Worm (Caenorhabditis elegans): Measurements from ENCODE around the gene fbxa-63.
A peak's percentile ranks its signal among the peaks of the same experiment; 100 is the strongest.
"Not testable (repeated sequence)": the region's sequence is repeated elsewhere in the genome, so short reads cannot be mapped to it uniquely, and the experiment has no call there.

fbxa-63 gene

ce11 chrIII:1248335-1248734 lies 5.0 kb downstream of the fbxa-63 start:
- TF ChIP-seq ama-1 (optimal IDR thresholded peaks at IDR 0.05) (no peak), ceh-13 (GFP tag; optimal IDR thresholded peaks at IDR 0.05) (no peak), ets-7 (tag; optimal IDR thresholded peaks at IDR 0.05) (no peak), F13C5.2 (tag; optimal IDR thresholded peaks at IDR 0.05) (no peak), scrt-1 (GFP tag; IDR thresholded peaks at IDR 0.05) (no peak), B0310.2 (tag; optimal IDR thresholded peaks at IDR 0.05) (no peak)

ce11 chrIII:1249111-1249583 lies 5.8 kb downstream of the fbxa-63 start, which contains the start of the genes fbxa-76 and fbxa-77:
fbxa-76 (minus strand) TSS chrIII:1249161.
fbxa-77 (plus strand) TSS chrIII:1249475.
- no peak for TF ChIP-seq ceh-13 (GFP tag; optimal IDR thresholded peaks at IDR 0.05)
- TF ChIP-seq tbx-11 (GFP tag; IDR thresholded peaks at IDR 0.05): no peak
- TF ChIP-seq ceh-36 (tag; optimal IDR thresholded peaks at IDR 0.05): no peak
- TF ChIP-seq hmg-4 (GFP tag; optimal IDR thresholded peaks at IDR 0.05): no peak
- TF ChIP-seq tra-4 (tag; optimal IDR thresholded peaks at IDR 0.05): no peak
- TF ChIP-seq flt-1 (GFP tag; IDR thresholded peaks at IDR 0.05): no peak
- no peak for TF ChIP-seq scrt-1 (GFP tag; IDR thresholded peaks at IDR 0.05)
- no peak for TF ChIP-seq pes-1 (GFP tag; IDR thresholded peaks at IDR 0.05)
- TF ChIP-seq tbx-37 (GFP tag; conservative IDR thresholded peaks at IDR 0.05): no peak
- TF ChIP-seq aly-1 (tag; optimal IDR thresholded peaks at IDR 0.05): no peak
- no peak for TF ChIP-seq B0310.2 (tag; optimal IDR thresholded peaks at IDR 0.05)
- no peak for TF ChIP-seq sea-1 (GFP tag; conservative IDR thresholded peaks at IDR 0.05)
- TF ChIP-seq ets-7 (tag; optimal IDR thresholded peaks at IDR 0.05): no peak
- TF ChIP-seq ama-1 (optimal IDR thresholded peaks at IDR 0.05): no peak
- TF ChIP-seq F13C5.2 (tag; optimal IDR thresholded peaks at IDR 0.05): no peak
- TF ChIP-seq hnd-1 (tag; optimal IDR thresholded peaks at IDR 0.05): no peak
- TF ChIP-seq hmbx-1 (tag; optimal IDR thresholded peaks at IDR 0.05): no peak

ce11 chrIII:1252412-1253207 lies 9.3 kb downstream of the fbxa-63 start:
- peak; percentile 59; the same call in 1 of the 2 replicates for TF ChIP-seq tbx-11 (GFP tag; IDR thresholded peaks at IDR 0.05)

ce11 chrIII:1256519-1256918 lies 13.2 kb downstream of the fbxa-63 start, which contains the start of gene fbxa-208:
fbxa-208 (plus strand) TSS chrIII:1256819.
- TF ChIP-seq aly-1 (tag; optimal IDR thresholded peaks at IDR 0.05); scrt-1 (GFP tag; IDR thresholded peaks at IDR 0.05); hnd-1 (tag; optimal IDR thresholded peaks at IDR 0.05): not testable (repeated sequence)

ce11 chrIII:1258358-1258757 lies 15.1 kb downstream of the fbxa-63 start, which contains the start of gene fbxa-78:
fbxa-78 (minus strand) TSS chrIII:1258458.
- TF ChIP-seq ceh-36 (tag; optimal IDR thresholded peaks at IDR 0.05); scrt-1 (GFP tag; IDR thresholded peaks at IDR 0.05); tra-4 (tag; optimal IDR thresholded peaks at IDR 0.05): not testable (repeated sequence)

- 0 out of 2 replicates have a peak, but pooled peaks have one; percentile 47 for TF ChIP-seq tbx-11 (GFP tag; IDR thresholded peaks at IDR 0.05)
Observed at ce11 chrIII:1261198-1261597, 17.9 kb downstream of the fbxa-63 start.

ce11 chrIII:1263692-1264091 lies 20.4 kb downstream of the fbxa-63 start, which contains the start of gene srz-9:
srz-9 (plus strand) TSS chrIII:1263992.
- TF ChIP-seq ets-7, F13C5.2, aly-1 (tag; optimal IDR thresholded peaks at IDR 0.05): not testable (repeated sequence)

- not testable (repeated sequence) for TF ChIP-seq tbx-37 (GFP tag; conservative IDR thresholded peaks at IDR 0.05); ceh-13 (GFP tag; optimal IDR thresholded peaks at IDR 0.05); ets-7 (tag; optimal IDR thresholded peaks at IDR 0.05)
Observed at ce11 chrIII:1266799-1267198, 23.5 kb downstream of the fbxa-63 start, which contains the start of gene fbxa-151. fbxa-151 (minus strand) TSS chrIII:1266899.

ce11 chrIII:1269156-1269555 lies 25.8 kb downstream of the fbxa-63 start, which contains the start of gene fbxa-32:
fbxa-32 (minus strand) TSS chrIII:1269256.
- TF ChIP-seq flt-1 (GFP tag; IDR thresholded peaks at IDR 0.05): no peak
- TF ChIP-seq hnd-1 (tag; optimal IDR thresholded peaks at IDR 0.05): no peak
- no peak for TF ChIP-seq F13C5.2 (tag; optimal IDR thresholded peaks at IDR 0.05)
- TF ChIP-seq hmg-4 (GFP tag; optimal IDR thresholded peaks at IDR 0.05): no peak
- no peak for TF ChIP-seq pes-1 (GFP tag; IDR thresholded peaks at IDR 0.05)
- no peak for TF ChIP-seq ama-1 (optimal IDR thresholded peaks at IDR 0.05)
- TF ChIP-seq sea-1 (GFP tag; conservative IDR thresholded peaks at IDR 0.05): no peak
- TF ChIP-seq ceh-13 (GFP tag; optimal IDR thresholded peaks at IDR 0.05): no peak
- TF ChIP-seq tbx-11 (GFP tag; IDR thresholded peaks at IDR 0.05): no peak
- no peak for TF ChIP-seq tbx-37 (GFP tag; conservative IDR thresholded peaks at IDR 0.05)
- TF ChIP-seq B0310.2 (tag; optimal IDR thresholded peaks at IDR 0.05): no peak
- TF ChIP-seq hmbx-1 (tag; optimal IDR thresholded peaks at IDR 0.05): no peak
- no peak for TF ChIP-seq scrt-1 (GFP tag; IDR thresholded peaks at IDR 0.05)
- TF ChIP-seq aly-1 (tag; optimal IDR thresholded peaks at IDR 0.05): no peak
- TF ChIP-seq ceh-36 (tag; optimal IDR thresholded peaks at IDR 0.05): no peak
- no peak for TF ChIP-seq ets-7 (tag; optimal IDR thresholded peaks at IDR 0.05)
